Fruit fly (Drosophila melanogaster) whole organism, prepupa: ENCODE results near the gene fan.

ENCODE experiments used
- CG6854 ChIP-seq: fragments of 200-800 bp; sonication (Bioruptor generic); optimal IDR thresholded peaks from 2 replicates; lab custom pipeline; 2017; ENCODE audit warnings: missing biosample characterization, mild to moderate bottlenecking, missing genetic modification characterization
- Sox102F ChIP-seq: fragments of 200-800 bp; sonication (Bioruptor generic); optimal IDR thresholded peaks from 2 replicates; lab custom pipeline; 2016; ENCODE audit warnings: missing biosample characterization, mild to moderate bottlenecking, missing genetic modification characterization
- cyc ChIP-seq: fragments of 200-800 bp; sonication (Bioruptor generic); optimal IDR thresholded peaks from 3 replicates; lab custom pipeline; 2016; ENCODE audit warnings: missing biosample characterization, missing genetic modification characterization
- net ChIP-seq: fragments of 200-800 bp; sonication (Bioruptor generic); optimal IDR thresholded peaks from 3 replicates; lab custom pipeline; 2016; ENCODE audit warnings: missing biosample characterization, missing genetic modification characterization

DNA sequence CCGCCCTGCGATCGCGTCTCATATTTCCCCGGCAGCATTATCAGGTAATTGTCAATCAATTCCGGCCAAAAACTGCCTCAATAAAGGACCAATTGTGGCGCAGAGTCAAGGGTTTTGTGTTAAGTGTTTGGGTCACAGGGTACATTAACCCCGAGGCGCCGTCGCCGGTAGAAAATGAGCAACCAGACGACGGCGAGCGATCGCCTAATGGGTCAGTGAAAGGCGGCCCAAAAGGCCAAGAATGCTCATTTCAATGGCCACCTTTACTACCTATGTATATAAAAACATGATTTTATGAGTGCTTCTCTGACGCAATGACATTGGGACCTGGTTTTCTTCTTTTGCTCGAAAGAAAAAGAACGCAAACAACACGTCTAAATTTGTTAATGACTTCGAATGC is 29.3 kb upstream of the fan start:
- TF ChIP-seq CG6854 (GFP tag; lab: Kevin White, UChicago) (no peak), cyc (GFP tag; lab: Kevin White, UChicago) (no peak), net (GFP tag; lab: Kevin White, UChicago) (no peak), Sox102F (no peak)
